Fruit fly (Drosophila melanogaster) whole organism, embryonic: ENCODE results near the gene Pp1-13C.
A peak's percentile ranks its signal among the peaks of the same experiment; 100 is the strongest.

ENCODE experiments used
- Adf1 ChIP-seq: fragments of 200-800 bp; sonication (Bioruptor generic); IDR thresholded peaks from 2 replicates; pipeline ENCODE4 v1.3.6; 2022; ENCODE audit warnings: missing biosample characterization, missing genetic modification characterization
- Atf6 ChIP-seq: fragments of 200-800 bp; sonication (Bioruptor generic); IDR thresholded peaks from 2 replicates; pipeline ENCODE4 v1.3.6; 2022; ENCODE audit warnings: missing biosample characterization, missing genetic modification characterization
- CG10321 ChIP-seq: fragments of 200-800 bp; sonication (Bioruptor generic); IDR thresholded peaks from 2 replicates; pipeline ENCODE4 v1.3.6; 2022; ENCODE audit warnings: missing biosample characterization, missing genetic modification characterization
- CG10979 ChIP-seq: fragments of 200-800 bp; sonication (Bioruptor generic); optimal IDR thresholded peaks from 2 replicates; lab custom pipeline; 2018; ENCODE audit warnings: missing biosample characterization, mild to moderate bottlenecking, missing genetic modification characterization, moderate library complexity
- CG14441 ChIP-seq: fragments of 200-800 bp; sonication (Bioruptor generic); IDR thresholded peaks from 2 replicates; pipeline ENCODE4 v1.3.6; 2022; ENCODE audit warnings: missing biosample characterization, missing genetic modification characterization
- CG15696 ChIP-seq: fragments of 200-800 bp; sonication (Bioruptor generic); optimal IDR thresholded peaks from 2 replicates; lab custom pipeline; 2019; ENCODE audit warnings: missing biosample characterization, mild to moderate bottlenecking, missing genetic modification characterization, moderate library complexity
- CG16813 ChIP-seq: fragments of 200-800 bp; sonication (Bioruptor generic); IDR thresholded peaks from 3 replicates; pipeline ENCODE4 v1.3.6; 2022; ENCODE audit warnings: missing biosample characterization, missing genetic modification characterization; ENCODE audit not compliant: partially characterized antibody
- CG17359 ChIP-seq: fragments of 200-800 bp; sonication (Bioruptor generic); optimal IDR thresholded peaks from 3 replicates; lab custom pipeline; 2018; ENCODE audit warnings: missing biosample characterization, mild to moderate bottlenecking, missing genetic modification characterization, moderate library complexity
- CG31388 ChIP-seq: fragments of 200-800 bp; sonication (Bioruptor generic); optimal IDR thresholded peaks from 2 replicates; lab custom pipeline; 2016; ENCODE audit warnings: missing biosample characterization, missing genetic modification characterization
- CG6791 ChIP-seq: fragments of 200-800 bp; sonication (Bioruptor generic); IDR thresholded peaks from 3 replicates; pipeline ENCODE4 v1.3.6; 2022; ENCODE audit warnings: missing biosample characterization, missing genetic modification characterization; ENCODE audit not compliant: partially characterized antibody
- CG6854 ChIP-seq: fragments of 200-800 bp; sonication (Bioruptor generic); optimal IDR thresholded peaks from 3 replicates; lab custom pipeline; 2017; ENCODE audit warnings: missing biosample characterization, mild to moderate bottlenecking, missing genetic modification characterization
- CG7963 ChIP-seq: fragments of 200-800 bp; sonication (Bioruptor generic); IDR thresholded peaks from 3 replicates; pipeline ENCODE4 v1.3.6; 2022; ENCODE audit warnings: missing biosample characterization, missing genetic modification characterization; ENCODE audit not compliant: partially characterized antibody
- CG9817 ChIP-seq: fragments of 200-800 bp; sonication (Bioruptor generic); optimal IDR thresholded peaks from 2 replicates; lab custom pipeline; 2018; ENCODE audit warnings: missing biosample characterization, mild to moderate bottlenecking, missing genetic modification characterization, moderate library complexity
- CTCF ChIP-seq: fragments of 200-800 bp; sonication (Bioruptor generic); optimal IDR thresholded peaks from 2 replicates; lab custom pipeline; 2017; ENCODE audit warnings: missing biosample characterization, mild to moderate bottlenecking, missing genetic modification characterization, moderate library complexity
- CoRest ChIP-seq: fragments of 200-800 bp; sonication (Bioruptor generic); optimal IDR thresholded peaks from 3 replicates; lab custom pipeline; 2018; ENCODE audit warnings: missing biosample characterization, mild to moderate bottlenecking, missing genetic modification characterization, moderate library complexity
- Deaf1 ChIP-seq: fragments of 200-800 bp; optimal IDR thresholded peaks from 3 replicates; lab custom pipeline; 2019; ENCODE audit warnings: missing biosample characterization, mild to moderate bottlenecking, missing genetic modification characterization, moderate library complexity
- Dip2 ChIP-seq: fragments of 200-800 bp; sonication (Bioruptor generic); IDR thresholded peaks from 2 replicates; pipeline ENCODE4 v1.3.6; 2022; ENCODE audit warnings: missing biosample characterization, missing genetic modification characterization
- E2f1 ChIP-seq: fragments of 200-800 bp; sonication (Bioruptor generic); IDR thresholded peaks from 2 replicates; pipeline ENCODE4 v1.3.6; 2022; ENCODE audit warnings: missing biosample characterization, missing genetic modification characterization
- Fer2 ChIP-seq: fragments of 200-800 bp; sonication (Bioruptor generic); optimal IDR thresholded peaks from 2 replicates; lab custom pipeline; 2018; ENCODE audit warnings: missing biosample characterization, mild to moderate bottlenecking, missing genetic modification characterization, moderate library complexity
- MBD-R2 ChIP-seq: fragments of 200-800 bp; sonication (Bioruptor generic); IDR thresholded peaks from 2 replicates; pipeline ENCODE4 v1.3.6; 2022; ENCODE audit warnings: missing biosample characterization, missing genetic modification characterization
- Med ChIP-seq: fragments of 200-800 bp; sonication (Bioruptor generic); peaks from one replicate; lab custom pipeline; 2016; ENCODE audit warnings: missing biosample characterization, missing genetic modification characterization, mild to moderate bottlenecking, inconsistent platforms, moderate library complexity
- Oaz ChIP-seq: fragments of 200-800 bp; sonication (Bioruptor generic); IDR thresholded peaks from 2 replicates; pipeline ENCODE4 v1.3.6; 2022; ENCODE audit warnings: missing biosample characterization, missing genetic modification characterization
- Opbp ChIP-seq: fragments of 200-800 bp; sonication (Bioruptor generic); IDR thresholded peaks from 3 replicates; pipeline ENCODE4 v1.3.6; 2022; ENCODE audit warnings: missing biosample characterization, missing genetic modification characterization; ENCODE audit not compliant: partially characterized antibody
- Trl ChIP-seq, 3 experiments: fragments of >200 bp in 2 of 3; fragments of 200-800 bp in 1 of 3; sonication (Bioruptor generic) in 1 of 3; optimal IDR thresholded peaks; 2 replicates in 1 of 3; 3 replicates in 2 of 3; lab custom pipeline; 2016 to 2017; ENCODE audit warnings: missing biosample characterization in 1 of 3, missing genetic modification characterization in 1 of 3
- Vsx1 ChIP-seq: fragments of 200-800 bp; sonication (Bioruptor generic); optimal IDR thresholded peaks from 2 replicates; lab custom pipeline; 2017; ENCODE audit warnings: missing biosample characterization, mild to moderate bottlenecking, missing genetic modification characterization, missing genetic modification reagents
- Xrp1 ChIP-seq: fragments of 200-800 bp; sonication (Bioruptor generic); IDR thresholded peaks from 2 replicates; pipeline ENCODE4 v1.3.6; 2022; ENCODE audit warnings: missing biosample characterization, missing genetic modification characterization
- cg ChIP-seq: fragments of 200-800 bp; sonication (Bioruptor generic); optimal IDR thresholded peaks from 3 replicates; lab custom pipeline; 2019; ENCODE audit warnings: missing biosample characterization, mild to moderate bottlenecking, missing genetic modification characterization, moderate library complexity
- crc ChIP-seq: fragments of 200-800 bp; sonication (Bioruptor generic); optimal IDR thresholded peaks from 2 replicates; lab custom pipeline; 2016; ENCODE audit warnings: missing biosample characterization, missing genetic modification characterization
- crp ChIP-seq, 2 experiments: fragments of 200-800 bp; sonication (Bioruptor generic); optimal IDR thresholded peaks; 2 replicates in 1 of 2; 3 replicates in 1 of 2; lab custom pipeline; 2017; ENCODE audit warnings: missing biosample characterization in 2 of 2, missing genetic modification characterization in 2 of 2, mild to moderate bottlenecking in 1 of 2, moderate library complexity in 1 of 2
- dmrt99B ChIP-seq: fragments of 200-800 bp; sonication (Bioruptor generic); optimal IDR thresholded peaks from 2 replicates; lab custom pipeline; 2018; ENCODE audit warnings: missing biosample characterization, mild to moderate bottlenecking, missing genetic modification characterization, moderate library complexity
- ewg ChIP-seq: fragments of 200-800 bp; sonication (Bioruptor generic); optimal IDR thresholded peaks from 3 replicates; lab custom pipeline; 2017; ENCODE audit warnings: mild to moderate bottlenecking, missing biosample characterization, missing genetic modification reagents, missing genetic modification characterization
- ham ChIP-seq: fragments of 200-800 bp; sonication (Bioruptor generic); IDR thresholded peaks from 2 replicates; pipeline ENCODE4 v1.3.6; 2022; ENCODE audit warnings: missing biosample characterization, missing genetic modification characterization
- hb ChIP-seq: fragments of 200-800 bp; sonication (Bioruptor generic); IDR thresholded peaks from 3 replicates; pipeline ENCODE4 v1.3.6; 2022; ENCODE audit warnings: missing biosample characterization, missing genetic modification characterization; ENCODE audit not compliant: partially characterized antibody
- hbn ChIP-seq: fragments of 200-800 bp; sonication (Bioruptor generic); IDR thresholded peaks from 2 replicates; pipeline ENCODE4 v1.3.6; 2022; ENCODE audit warnings: missing biosample characterization, missing genetic modification characterization; ENCODE audit not compliant: partially characterized antibody
- knrl ChIP-seq: fragments of 200-800 bp; sonication (Bioruptor generic); IDR thresholded peaks from 3 replicates; pipeline ENCODE4 v1.3.6; 2022; ENCODE audit warnings: missing biosample characterization, missing genetic modification characterization; ENCODE audit not compliant: partially characterized antibody
- lbe ChIP-seq: fragments of 200-800 bp; sonication (Bioruptor generic); optimal IDR thresholded peaks from 2 replicates; lab custom pipeline; 2016; ENCODE audit warnings: missing biosample characterization, mild to moderate bottlenecking, missing genetic modification characterization
- mld ChIP-seq: fragments of 200-800 bp; sonication (Bioruptor generic); IDR thresholded peaks from 3 replicates; pipeline ENCODE4 v1.3.6; 2022; ENCODE audit warnings: missing biosample characterization, missing genetic modification characterization; ENCODE audit not compliant: partially characterized antibody
- prd ChIP-seq, 3 experiments: fragments of >200 bp in 2 of 3; fragments of 200-800 bp in 1 of 3; sonication (Bioruptor generic) in 1 of 3; optimal IDR thresholded peaks in 2 of 3; IDR thresholded peaks in 1 of 3; 2 replicates in 2 of 3; 3 replicates in 1 of 3; pipeline versions ENCODE4 v1.3.6 to Lab custom; 2017 to 2022; ENCODE audit warnings: missing biosample characterization in 1 of 3, missing genetic modification characterization in 1 of 3
- sd ChIP-seq: fragments of 200-800 bp; sonication (Bioruptor generic); optimal IDR thresholded peaks from 3 replicates; lab custom pipeline; 2018; ENCODE audit warnings: missing biosample characterization, mild to moderate bottlenecking, missing genetic modification characterization, moderate library complexity
- sens ChIP-seq: fragments of 200-800 bp; sonication (Bioruptor generic); peaks from one replicate; lab custom pipeline; 2016; ENCODE audit warnings: missing biosample characterization, missing genetic modification characterization
- slbo ChIP-seq: fragments of 200-800 bp; sonication (Bioruptor generic); IDR thresholded peaks from 2 replicates; pipeline ENCODE4 v1.3.6; 2022; ENCODE audit warnings: missing biosample characterization, missing genetic modification characterization
- so ChIP-seq: fragments of 200-800 bp; sonication (Bioruptor generic); IDR thresholded peaks from 3 replicates; pipeline ENCODE4 v1.3.6; 2022; ENCODE audit warnings: missing biosample characterization, missing genetic modification characterization
- vnd ChIP-seq: fragments of 200-800 bp; sonication (Bioruptor generic); IDR thresholded peaks from 3 replicates; pipeline ENCODE4 v1.3.6; 2022; ENCODE audit warnings: missing biosample characterization, missing genetic modification characterization; ENCODE audit not compliant: partially characterized antibody

Pp1-13C gene

DNA sequence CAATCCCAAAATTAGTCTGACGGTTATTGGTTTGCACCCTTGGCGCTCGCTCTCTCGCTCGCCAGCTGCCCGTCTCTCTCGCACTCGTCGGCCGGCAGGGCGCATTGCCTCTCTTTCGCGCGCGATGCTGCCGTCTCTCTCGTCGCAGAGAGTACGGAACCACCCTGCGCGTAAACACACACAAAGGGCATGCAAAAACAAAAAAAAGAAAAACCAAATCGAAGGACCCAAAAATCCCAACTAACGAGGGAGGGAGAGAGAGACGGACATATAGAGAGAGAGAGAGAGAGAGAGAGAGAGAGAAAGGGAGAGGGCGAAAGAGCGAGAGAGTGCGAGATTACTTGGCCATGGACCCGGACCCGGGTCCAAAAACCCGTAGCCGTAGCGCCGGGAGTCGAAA, 4.5 kb downstream of the Pp1-13C start (continued):
- TF ChIP-seq cg (GFP tag; lab: Kevin White, UChicago) = peak; percentile 53
- TF ChIP-seq sens (GFP tag; lab: Kevin White, UChicago) = peak; percentile 17
- TF ChIP-seq Vsx1 = no peak
- no peak for TF ChIP-seq CG14441 (GFP tag; lab: Robert Waterston, UW)
- peak; percentile 31 for TF ChIP-seq CoRest (tag; lab: Kevin White, UChicago)
- peak; percentile 29 to 55 for TF ChIP-seq Trl (optimal IDR thresholded peaks at IDR 0.05; lab: Kevin White, UChicago)
- no peak for TF ChIP-seq Trl (GFP tag; optimal IDR thresholded peaks at IDR 0.05; lab: Kevin White, UChicago)
- TF ChIP-seq crc (GFP tag; lab: Kevin White, UChicago) = no peak
- no peak for TF ChIP-seq Atf6 (GFP tag; lab: Robert Waterston, UW)
- TF ChIP-seq Deaf1 (tag; lab: Kevin White, UChicago) = peak; percentile 26
- no peak for TF ChIP-seq CG6791 (GFP tag; lab: Robert Waterston, UW)
- TF ChIP-seq CG10321 (GFP tag; lab: Robert Waterston, UW) = peak; percentile 83
- TF ChIP-seq ewg (GFP tag; lab: Kevin White, UChicago) = peak; percentile 99
- TF ChIP-seq Fer2 (tag; lab: Kevin White, UChicago) = no peak
- no peak for TF ChIP-seq CG6854
- no peak for TF ChIP-seq CG17359
- TF ChIP-seq CG9817 (tag; lab: Kevin White, UChicago) = no peak
- TF ChIP-seq MBD-R2 = no peak
- TF ChIP-seq Adf1 = 0 out of 2 replicates have a peak, but pooled peaks have one; percentile 24
- TF ChIP-seq sd (tag; lab: Kevin White, UChicago) = no peak
- TF ChIP-seq dmrt99B (tag; lab: Kevin White, UChicago) = no peak
- no peak for TF ChIP-seq Xrp1 (GFP tag; lab: Robert Waterston, UW)

dm6 chrX:15353654-15354053, 7.2 kb downstream of the Pp1-13C start:
- no peak for TF ChIP-seq ham (GFP tag; lab: Robert Waterston, UW)
- peak; percentile 33 for TF ChIP-seq CG15696
- no peak for TF ChIP-seq MBD-R2
- TF ChIP-seq Med (GFP tag; lab: Kevin White, UChicago) = peak; percentile 10
- TF ChIP-seq so (GFP tag; lab: Robert Waterston, UW) = no peak
- no peak for TF ChIP-seq lbe (GFP tag; lab: Kevin White, UChicago)
- peak; percentile 89 for TF ChIP-seq CTCF
- TF ChIP-seq crp (GFP tag; optimal IDR thresholded peaks at IDR 0.05; lab: Kevin White, UChicago) = no peak
- peak; percentile 87 for TF ChIP-seq Dip2 (GFP tag; lab: Robert Waterston, UW)

DNA sequence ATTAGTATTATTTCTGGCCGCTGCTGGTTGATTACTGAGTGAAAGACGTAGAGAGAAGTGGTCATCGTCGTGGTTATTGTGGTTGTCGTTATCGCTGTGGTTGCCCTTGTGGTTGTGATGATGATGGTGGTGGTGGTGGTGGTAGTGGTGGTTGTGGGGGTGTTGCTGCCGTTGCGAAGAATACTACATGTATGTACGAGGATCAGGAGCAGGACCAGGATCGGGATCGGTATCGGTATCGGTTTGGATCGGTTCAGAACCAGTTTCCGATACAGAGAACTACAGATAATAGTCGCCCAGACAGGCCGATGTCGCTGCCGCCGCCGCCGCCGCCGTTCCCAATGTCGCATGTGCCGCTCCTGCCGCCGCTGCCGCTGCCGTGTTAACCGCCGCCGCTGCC, 8.2 kb downstream of the Pp1-13C start:
- TF ChIP-seq Oaz (no peak), Med (GFP tag; lab: Kevin White, UChicago) (peak; percentile 54)

DNA sequence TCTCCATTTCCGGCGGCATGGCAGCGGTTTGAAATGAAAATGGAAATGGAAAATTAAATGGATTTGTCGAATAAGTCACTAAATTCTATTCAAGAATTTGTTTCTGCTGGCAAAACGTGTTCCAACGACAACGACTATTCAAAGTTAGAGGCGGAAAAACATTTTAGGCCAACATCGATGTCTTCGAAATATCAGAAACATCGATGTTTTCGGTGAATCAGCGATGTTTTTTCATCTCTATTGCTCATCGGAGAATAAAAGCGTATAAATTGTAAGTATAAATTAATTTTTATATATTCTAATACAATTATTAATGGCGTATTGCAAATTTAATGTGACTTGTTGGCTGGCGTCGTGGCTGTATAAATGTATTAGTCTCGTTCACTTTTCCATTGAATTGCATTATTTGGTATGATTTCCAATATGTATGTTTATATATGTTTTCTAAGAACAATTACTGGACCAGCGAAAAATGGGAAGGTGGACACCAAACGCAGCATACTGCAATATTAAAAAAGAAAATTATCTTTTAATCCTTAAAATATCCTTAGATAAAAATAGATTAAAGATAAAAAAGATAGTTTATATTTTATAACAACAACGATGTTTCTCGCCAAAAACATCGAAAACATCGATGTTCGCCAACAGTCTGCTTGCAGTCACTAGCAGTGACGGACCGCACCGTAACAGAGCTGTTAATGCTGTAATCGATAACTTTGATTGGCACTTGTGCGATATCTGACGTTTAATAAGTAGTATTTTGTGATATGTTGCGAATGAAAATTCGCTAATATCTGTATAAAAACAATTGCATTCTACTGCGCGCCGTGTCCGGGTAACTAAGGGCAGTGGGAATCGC, 16.2 kb downstream of the Pp1-13C start, which contains the start of the genes CG12608 and Prp5:
Gene CG12608, minus strand, starts transcription at position 153 of the 859 bp plus-strand sequence.
Gene Prp5, plus strand, starts transcription at position 697 of the 859 bp plus-strand sequence.
- TF ChIP-seq vnd (GFP tag; lab: Robert Waterston, UW) (peak; percentile 45; the same call in 1 of the 3 replicates), slbo (GFP tag; lab: Robert Waterston, UW) (peak; percentile 33; the same call in 1 of the 2 replicates), E2f1 (GFP tag; lab: Robert Waterston, UW) (no peak), CG10979 (tag; lab: Kevin White, UChicago) (no peak), hbn (GFP tag; lab: Robert Waterston, UW) (peak; percentile 51), CG31388 (GFP tag; lab: Kevin White, UChicago) (no peak), CG7963 (GFP tag; lab: Robert Waterston, UW) (peak; percentile 64), Opbp (peak; percentile 63; the same call in 2 of the 3 replicates), CG16813 (GFP tag; lab: Robert Waterston, UW) (peak; percentile 57), knrl (GFP tag; lab: Robert Waterston, UW) (peak; percentile 57; the same call in 2 of the 3 replicates), prd (optimal IDR thresholded peaks at IDR 0.05; lab: Kevin White, UChicago) (no peak), prd (GFP tag; IDR thresholded peaks at IDR 0.05; lab: Robert Waterston, UW) (0 out of 3 replicates have a peak, but pooled peaks have one; percentile 4), hb (GFP tag; lab: Robert Waterston, UW) (0 out of 3 replicates have a peak, but pooled peaks have one; percentile 26), mld (GFP tag; lab: Robert Waterston, UW) (peak; percentile 66; the same call in 1 of the 3 replicates)
